Fruit fly (Drosophila melanogaster): ENCODE data around the gene Prx6a.

- TF ChIP-seq lola (GFP tag; optimal IDR thresholded peaks at IDR 0.05) (no peak), GATAd (GFP tag; optimal IDR thresholded peaks at IDR 0.05) (no peak), h (GFP tag; optimal IDR thresholded peaks at IDR 0.05) (no peak), brk (GFP tag; optimal IDR thresholded peaks at IDR 0.05) (no peak), woc (GFP tag; optimal IDR thresholded peaks at IDR 0.05) (no peak), sv (GFP tag; optimal IDR thresholded peaks at IDR 0.05) (no peak), psq (GFP tag; optimal IDR thresholded peaks at IDR 0.05) (no peak), Hr83 (GFP tag; optimal IDR thresholded peaks at IDR 0.05; ENCODE audit: poor library complexity, severe bottlenecking) (no peak)
Observed at dm6 chr2L:2869008-2869702, 8.9 kb downstream of the Prx6a start, which contains the start of gene CG8813.

Data from whole organism, wandering third instar larva.